Worm (Caenorhabditis elegans): ENCODE data around the gene F11C7.7.
A peak's percentile ranks its signal among the peaks of the same experiment; 100 is the strongest.

F11C7.7 gene

DNA sequence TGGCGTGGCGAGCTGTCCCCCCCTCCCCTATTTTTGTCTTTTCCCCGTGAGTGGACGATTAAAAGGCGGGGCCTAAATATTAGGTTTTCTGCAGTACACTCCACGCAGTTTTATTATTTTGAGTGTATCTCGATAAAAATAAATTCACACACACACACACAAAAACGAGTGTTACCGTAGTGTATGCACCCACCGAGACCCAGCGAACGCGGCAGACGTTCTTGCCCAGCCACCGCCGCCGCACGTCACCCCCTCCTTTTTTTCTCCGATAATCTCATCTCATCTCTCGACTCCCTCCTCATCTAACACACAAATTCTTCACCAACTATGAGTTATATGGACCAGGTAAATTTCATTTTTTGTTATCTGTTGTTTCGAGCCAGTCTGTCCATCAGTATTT lies 35.8 kb downstream of the F11C7.7 start, which contains the start of gene fubl-3 (continued):
- TF ChIP-seq pag-3 (tag; optimal IDR thresholded peaks at IDR 0.05; ENCODE audit: borderline replicate concordance, insufficient read depth) (no peak), nhr-47 (tag; optimal IDR thresholded peaks at IDR 0.05) (peak; percentile 43), nhr-19 (GFP tag; conservative IDR thresholded peaks at IDR 0.05) (peak; percentile 22), jun-1 (tag; optimal IDR thresholded peaks at IDR 0.05) (no peak), ces-1 (GFP tag; optimal IDR thresholded peaks at IDR 0.05) (no peak), ceh-90 (tag; optimal IDR thresholded peaks at IDR 0.05) (no peak), lin-35 (GFP tag; optimal IDR thresholded peaks at IDR 0.05) (peak in 1 of 2 experiments; percentile 43), mef-2 (tag; optimal IDR thresholded peaks at IDR 0.05) (no peak), snpc-4 (tag; optimal IDR thresholded peaks at IDR 0.05) (peak; percentile 11), nhr-28 (tag; optimal IDR thresholded peaks at IDR 0.05) (no peak), ceh-88 (GFP tag; IDR thresholded peaks at IDR 0.05) (no peak), sptf-1 (tag; optimal IDR thresholded peaks at IDR 0.05) (no peak), rnt-1 (tag; optimal IDR thresholded peaks at IDR 0.05) (peak; percentile 45), hpl-2 (GFP tag; optimal IDR thresholded peaks at IDR 0.05) (no peak), swsn-7 (tag; optimal IDR thresholded peaks at IDR 0.05) (peak; percentile 36), Y116A8C.19 (tag; optimal IDR thresholded peaks at IDR 0.05; ENCODE audit: borderline replicate concordance) (no peak), nhr-84 (tag; optimal IDR thresholded peaks at IDR 0.05) (no peak), unc-130 (tag; optimal IDR thresholded peaks at IDR 0.05) (peak; percentile 51), elt-3 (tag; optimal IDR thresholded peaks at IDR 0.05) (no peak), C16A3.4 (tag; optimal IDR thresholded peaks at IDR 0.05) (peak; percentile 50), lsy-2 (tag; optimal IDR thresholded peaks at IDR 0.05) (peak; percentile 86 to 96), nhr-11 (tag; optimal IDR thresholded peaks at IDR 0.05) (no peak), C04F5.9 (tag; optimal IDR thresholded peaks at IDR 0.05) (no peak), aha-1 (tag; optimal IDR thresholded peaks at IDR 0.05) (no peak), nhr-85 (tag) (peak; percentile 42), C34B4.2 (tag; optimal IDR thresholded peaks at IDR 0.05) (no peak), unc-62 (GFP tag; optimal IDR thresholded peaks at IDR 0.05) (no peak), unc-30 (tag; optimal IDR thresholded peaks at IDR 0.05) (no peak), efl-1 (optimal IDR thresholded peaks at IDR 0.05) (peak in 1 of 2 experiments; percentile 25), efl-1 (GFP tag; optimal IDR thresholded peaks at IDR 0.05 in 1 of 2) (peak in 1 of 2 experiments; percentile 75)

DNA sequence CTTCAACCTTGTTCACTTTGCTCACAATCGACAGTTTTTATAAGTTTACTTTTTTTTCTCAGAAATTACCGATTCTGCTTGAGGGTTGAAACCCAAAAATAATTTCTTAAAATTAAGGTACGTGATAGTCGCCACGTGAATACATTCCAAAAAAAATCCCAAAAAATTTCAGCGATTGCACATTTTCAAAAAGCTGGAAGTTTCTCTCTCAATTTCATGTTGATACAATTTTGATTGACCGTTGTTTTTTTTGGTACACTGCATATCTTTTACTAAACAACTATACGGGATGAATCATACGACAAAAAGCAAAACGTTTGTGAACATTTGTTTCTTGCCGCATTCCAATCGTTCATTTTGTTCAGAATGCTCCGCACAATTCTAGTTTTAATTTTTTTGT lies 40.0 kb downstream of the F11C7.7 start, which contains the start of gene C36E6.8:
C36E6.8 (plus strand) TSS at position 301 of the 400 bp plus-strand sequence.
- no peak for TF ChIP-seq pag-3 (tag; optimal IDR thresholded peaks at IDR 0.05; ENCODE audit: borderline replicate concordance, insufficient read depth)
- no peak for TF ChIP-seq ets-5 (GFP tag; IDR thresholded peaks at IDR 0.05)

DNA sequence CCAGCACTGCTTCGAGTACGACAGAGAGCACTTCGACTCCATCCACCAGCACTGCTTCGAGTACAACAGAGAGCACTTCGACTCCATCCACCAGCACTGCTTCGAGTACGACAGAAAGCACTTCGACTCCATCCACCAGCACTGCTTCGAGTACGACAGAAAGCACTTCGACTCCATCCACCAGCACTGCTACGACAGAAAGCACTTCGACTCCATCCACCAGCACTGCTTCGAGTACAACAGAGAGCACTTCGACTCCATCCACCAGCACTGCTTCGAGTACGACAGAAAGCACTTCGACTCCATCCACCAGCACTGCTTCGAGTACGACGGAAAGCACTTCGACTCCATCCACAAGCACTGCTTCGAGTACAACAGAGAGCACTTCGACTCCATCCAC lies 44.1 kb downstream of the F11C7.7 start:
- TF ChIP-seq grh-1 (GFP tag; IDR thresholded peaks at IDR 0.05) (peak; percentile 45; the same call in 1 of the 2 replicates), mab-9 (GFP tag; IDR thresholded peaks at IDR 0.05) (0 out of 2 replicates have a peak, but pooled peaks have one; percentile 34)

Data from whole organism, L1 larva.